Worm (Caenorhabditis elegans) whole organism, late embryonic: ENCODE measurements around the gene dep-1.

Source experiments
- C08G9.2 ChIP-seq: sonication (generic microtip); optimal IDR thresholded peaks from 2 replicates; lab custom pipeline; 2016; ENCODE audit warnings: mild to moderate bottlenecking, missing genetic modification characterization, moderate library complexity, missing compliant biosample characterization
- C38D4.7 ChIP-seq: fragments of 200-800 bp; sonication (Bioruptor generic); optimal IDR thresholded peaks from 2 replicates; lab custom pipeline; 2018; ENCODE audit warnings: mild to moderate bottlenecking, missing genetic modification characterization, moderate library complexity, missing compliant biosample characterization
- F13H6.1 ChIP-seq: sonication (generic microtip); optimal IDR thresholded peaks from 2 replicates; lab custom pipeline; 2016; ENCODE audit warnings: missing genetic modification characterization, missing compliant biosample characterization
- K09A11.1 ChIP-seq: sonication (generic microtip); optimal IDR thresholded peaks from 2 replicates; lab custom pipeline; 2017; ENCODE audit warnings: antibody characterized with exemption, mild to moderate bottlenecking, missing genetic modification characterization, missing compliant biosample characterization; ENCODE audit not compliant: insufficient read depth
- ceh-14 ChIP-seq: sonication (generic microtip); optimal IDR thresholded peaks from 2 replicates; lab custom pipeline; 2016; ENCODE audit warnings: missing genotype, missing genetic modification characterization, missing compliant biosample characterization
- ceh-18 ChIP-seq: sonication (generic microtip); optimal IDR thresholded peaks from 2 replicates; lab custom pipeline; 2016; ENCODE audit warnings: missing genetic modification characterization, missing compliant biosample characterization
- ceh-19 ChIP-seq: fragments of 200-800 bp; sonication (Bioruptor generic); optimal IDR thresholded peaks from 2 replicates; lab custom pipeline; 2018; ENCODE audit warnings: mild to moderate bottlenecking, missing genetic modification characterization, missing compliant biosample characterization
- ceh-2 ChIP-seq: sonication (generic microtip); optimal IDR thresholded peaks from 2 replicates; lab custom pipeline; 2016; ENCODE audit warnings: missing genotype, missing genetic modification characterization, missing compliant biosample characterization
- ceh-22 ChIP-seq: sonication (generic microtip); optimal IDR thresholded peaks from 2 replicates; lab custom pipeline; 2017; ENCODE audit warnings: missing biosample characterization, missing genetic modification characterization
- ceh-30 ChIP-seq: fragments of 150-350 bp; optimal IDR thresholded peaks from 2 replicates; lab custom pipeline; 2014; ENCODE audit warnings: missing biosample characterization, missing genetic modification characterization
- ceh-45 ChIP-seq: fragments of 200-800 bp; sonication (Bioruptor generic); IDR thresholded peaks from 2 replicates; pipeline ENCODE4 v1.3.6; 2022; ENCODE audit warnings: missing genetic modification reagents, missing genetic modification characterization, missing compliant biosample characterization
- ceh-48 ChIP-seq: sonication (generic microtip); optimal IDR thresholded peaks from 2 replicates; lab custom pipeline; 2016; ENCODE audit warnings: missing genetic modification characterization, inconsistent platforms, missing compliant biosample characterization
- ceh-6 ChIP-seq: fragments of 200-800 bp; sonication (Bioruptor generic); optimal IDR thresholded peaks from 2 replicates; lab custom pipeline; 2018; ENCODE audit warnings: mild to moderate bottlenecking, missing genetic modification characterization, missing compliant biosample characterization
- ceh-9 ChIP-seq: sonication (generic microtip); optimal IDR thresholded peaks from 2 replicates; lab custom pipeline; 2016; ENCODE audit warnings: mild to moderate bottlenecking, missing genetic modification characterization, inconsistent platforms, missing compliant biosample characterization
- che-1 ChIP-seq: sonication (generic microtip); optimal IDR thresholded peaks from 2 replicates; lab custom pipeline; 2016; ENCODE audit warnings: mild to moderate bottlenecking, missing genetic modification characterization, missing compliant biosample characterization
- dmd-4 ChIP-seq: sonication (generic microtip); optimal IDR thresholded peaks from 2 replicates; lab custom pipeline; 2016; ENCODE audit warnings: borderline replicate concordance, missing genetic modification characterization, missing compliant biosample characterization
- eyg-1 ChIP-seq: sonication (generic microtip); optimal IDR thresholded peaks from 2 replicates; lab custom pipeline; 2016; ENCODE audit warnings: missing genotype, missing genetic modification characterization, missing compliant biosample characterization
- fkh-10 ChIP-seq: fragments of 150-350 bp; optimal IDR thresholded peaks from 2 replicates; lab custom pipeline; 2014; ENCODE audit warnings: missing biosample characterization, missing genetic modification reagents, missing genetic modification characterization
- hlh-13 ChIP-seq: fragments of 200-800 bp; sonication (Bioruptor generic); optimal IDR thresholded peaks from 2 replicates; lab custom pipeline; 2018; ENCODE audit warnings: mild to moderate bottlenecking, missing genetic modification characterization, missing compliant biosample characterization
- hlh-30 ChIP-seq: sonication (generic microtip); optimal IDR thresholded peaks from 2 replicates; lab custom pipeline; 2017; ENCODE audit warnings: antibody characterized with exemption, missing genetic modification characterization, missing compliant biosample characterization; ENCODE audit not compliant: insufficient read depth
- hlh-6 ChIP-seq: sonication (generic microtip); optimal IDR thresholded peaks from 2 replicates; lab custom pipeline; 2016; ENCODE audit warnings: missing genotype, missing genetic modification characterization, missing compliant biosample characterization
- lim-6 ChIP-seq: sonication (generic microtip); optimal IDR thresholded peaks from 2 replicates; lab custom pipeline; 2016; ENCODE audit warnings: missing genetic modification characterization, missing compliant biosample characterization
- madf-2 ChIP-seq: sonication (generic microtip); optimal IDR thresholded peaks from 2 replicates; lab custom pipeline; 2017; ENCODE audit warnings: missing genetic modification characterization, missing compliant biosample characterization
- mec-3 ChIP-seq: sonication (generic microtip); optimal IDR thresholded peaks from 2 replicates; lab custom pipeline; 2016; ENCODE audit warnings: borderline replicate concordance, missing genetic modification characterization, missing compliant biosample characterization
- nhr-232 ChIP-seq: sonication (generic microtip); optimal IDR thresholded peaks from 2 replicates; lab custom pipeline; 2016; ENCODE audit warnings: missing genetic modification characterization, missing compliant biosample characterization
- odd-2 ChIP-seq: sonication (generic microtip); optimal IDR thresholded peaks from 2 replicates; lab custom pipeline; 2017; ENCODE audit warnings: antibody characterized with exemption, mild to moderate bottlenecking, missing genetic modification characterization, missing compliant biosample characterization
- pha-2 ChIP-seq: sonication (generic microtip); optimal IDR thresholded peaks from 2 replicates; lab custom pipeline; 2017; ENCODE audit warnings: mild to moderate bottlenecking, missing genetic modification characterization, missing compliant biosample characterization
- pqm-1 ChIP-seq: sonication (generic microtip); optimal IDR thresholded peaks from 2 replicates; lab custom pipeline; 2016; ENCODE audit warnings: missing genetic modification characterization, missing compliant biosample characterization
- ref-2 ChIP-seq: sonication (generic microtip); optimal IDR thresholded peaks from 2 replicates; lab custom pipeline; 2016; ENCODE audit warnings: missing genetic modification characterization, missing compliant biosample characterization
- sox-2 ChIP-seq: fragments of 200-800 bp; sonication (Bioruptor generic); IDR thresholded peaks from 2 replicates; pipeline ENCODE4 v1.3.6; 2022; ENCODE audit warnings: missing genetic modification reagents, missing genetic modification characterization, missing compliant biosample characterization
- tbx-7 ChIP-seq: sonication (generic microtip); optimal IDR thresholded peaks from 2 replicates; lab custom pipeline; 2016; ENCODE audit warnings: missing genotype, missing genetic modification characterization, missing compliant biosample characterization
- unc-3 ChIP-seq, 2 experiments: fragments of 200-800 bp in 1 of 2; sonication (Bioruptor generic) in 1 of 2; sonication (generic microtip) in 1 of 2; conservative IDR thresholded peaks in 1 of 2; optimal IDR thresholded peaks in 1 of 2; 2 replicates each; pipeline versions ENCODE4 v1.3.6 to Lab custom; 2016 to 2022; ENCODE audit warnings: missing compliant biosample characterization in 2 of 2, missing genetic modification characterization in 2 of 2, missing genetic modification reagents in 1 of 2
- unc-42 ChIP-seq: sonication (generic microtip); optimal IDR thresholded peaks from 2 replicates; lab custom pipeline; 2016; ENCODE audit warnings: missing genotype, missing genetic modification characterization, missing compliant biosample characterization
- unc-55 ChIP-seq: sonication (generic microtip); optimal IDR thresholded peaks from 2 replicates; lab custom pipeline; 2017; ENCODE audit warnings: missing biosample characterization, missing genetic modification reagents, missing genetic modification characterization
- unc-86 ChIP-seq: sonication (generic microtip); optimal IDR thresholded peaks from 2 replicates; lab custom pipeline; 2016; ENCODE audit warnings: missing genetic modification characterization, missing compliant biosample characterization

dep-1 gene

DNA sequence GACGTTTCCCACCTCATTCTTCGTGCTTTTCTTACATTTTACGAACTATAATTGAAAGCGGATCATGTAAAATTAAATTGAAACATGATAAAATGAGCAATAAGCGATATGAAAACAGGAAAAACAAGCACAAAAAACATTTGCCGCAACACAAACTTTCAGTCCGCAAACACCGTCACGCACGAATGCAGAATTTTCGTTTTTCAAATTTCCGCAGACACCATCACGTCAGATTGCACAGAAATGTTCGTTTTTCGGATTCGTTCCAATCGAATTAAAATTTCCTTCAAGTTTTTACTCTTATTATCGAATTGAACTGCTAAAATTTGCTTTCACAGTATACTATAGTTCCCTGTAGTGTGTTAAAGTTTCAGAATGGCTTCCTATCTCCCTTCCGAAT is 35.0 kb upstream of the dep-1 start, which contains the start of gene chmp-7 (continued):
- peak; percentile 55 for TF ChIP-seq ceh-18 (tag; lab: Kevin White, UChicago)
- peak; percentile 0 for TF ChIP-seq ceh-2 (tag; lab: Kevin White, UChicago)
- no peak for TF ChIP-seq odd-2 (tag; lab: Kevin White, UChicago)
- no peak for TF ChIP-seq unc-3 (GFP tag; conservative IDR thresholded peaks at IDR 0.05; lab: Robert Waterston, UW)
- peak; percentile 9 for TF ChIP-seq unc-3 (tag; optimal IDR thresholded peaks at IDR 0.05; lab: Kevin White, UChicago)
- TF ChIP-seq madf-2 = peak; percentile 52
- TF ChIP-seq ceh-45 (GFP tag; lab: Robert Waterston, UW) = peak; percentile 49; the same call in 1 of the 2 replicates
- peak; percentile 42 for TF ChIP-seq unc-86
- peak; percentile 9 for TF ChIP-seq ceh-19 (GFP tag; lab: Kevin White, UChicago)
- TF ChIP-seq unc-55 (GFP tag; lab: Kevin White, UChicago) = peak; percentile 87

DNA sequence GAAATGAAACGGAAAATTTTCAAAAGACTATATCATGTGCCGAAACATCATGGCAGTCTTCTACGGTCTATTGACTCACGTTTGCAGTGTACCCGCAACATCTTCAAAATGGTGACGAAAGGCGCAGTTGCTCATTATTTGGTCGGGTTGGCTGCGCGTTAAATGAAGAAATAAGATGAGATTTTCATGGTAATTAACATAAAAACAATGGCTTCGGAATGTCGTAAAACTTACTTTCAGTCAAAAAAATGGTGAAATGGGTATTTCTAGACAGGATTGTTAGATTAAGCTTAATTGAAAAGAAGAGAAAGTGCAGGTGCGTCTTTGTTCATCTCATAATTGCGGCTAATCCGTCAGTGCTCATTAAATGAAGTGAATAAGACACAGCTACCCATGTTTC is 34.0 kb upstream of the dep-1 start, which contains the start of gene T24B8.7:
TSS of gene T24B8.7 (minus strand) at position 101 of the 400 bp plus-strand sequence.
- TF ChIP-seq C08G9.2 (tag; lab: Kevin White, UChicago) (no peak), ceh-6 (no peak), dmd-4 (tag; lab: Kevin White, UChicago) (no peak), hlh-6 (tag; lab: Kevin White, UChicago) (no peak), eyg-1 (tag; lab: Kevin White, UChicago) (no peak), pha-2 (tag; lab: Kevin White, UChicago) (no peak), nhr-232 (tag; lab: Kevin White, UChicago) (no peak), unc-55 (GFP tag; lab: Kevin White, UChicago) (no peak), lim-6 (tag; lab: Kevin White, UChicago) (no peak), che-1 (tag; lab: Kevin White, UChicago) (no peak), pqm-1 (no peak), ceh-22 (no peak), ceh-48 (tag; lab: Kevin White, UChicago) (no peak), ceh-14 (tag; lab: Kevin White, UChicago) (no peak), fkh-10 (GFP tag; lab: Kevin White, UChicago) (no peak), ref-2 (tag; lab: Kevin White, UChicago) (no peak), hlh-13 (GFP tag; lab: Kevin White, UChicago) (no peak), C38D4.7 (GFP tag; lab: Kevin White, UChicago) (no peak), hlh-30 (tag; lab: Kevin White, UChicago) (no peak)

DNA sequence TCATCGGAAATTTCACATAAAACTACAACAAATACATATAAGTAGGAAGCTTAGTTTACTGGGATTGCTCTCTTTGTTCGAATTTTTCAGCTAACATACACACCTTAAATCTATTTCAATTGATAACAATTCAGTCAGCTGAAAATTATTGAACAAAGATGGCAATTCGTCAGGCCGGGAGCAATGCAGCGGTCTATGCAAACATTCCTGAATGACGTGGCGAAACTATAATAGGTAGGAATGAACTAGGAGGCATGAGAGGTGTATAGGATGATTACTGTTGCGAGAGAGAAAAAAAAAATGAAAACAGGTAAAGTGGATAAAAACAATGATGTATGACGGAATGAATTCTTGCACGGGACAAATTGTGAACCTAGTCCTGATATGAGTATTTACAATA is 22.5 kb upstream of the dep-1 start:
- TF ChIP-seq unc-42 (tag; lab: Kevin White, UChicago) = no peak
- no peak for TF ChIP-seq hlh-6 (tag; lab: Kevin White, UChicago)
- TF ChIP-seq nhr-232 (tag; lab: Kevin White, UChicago) = no peak

DNA sequence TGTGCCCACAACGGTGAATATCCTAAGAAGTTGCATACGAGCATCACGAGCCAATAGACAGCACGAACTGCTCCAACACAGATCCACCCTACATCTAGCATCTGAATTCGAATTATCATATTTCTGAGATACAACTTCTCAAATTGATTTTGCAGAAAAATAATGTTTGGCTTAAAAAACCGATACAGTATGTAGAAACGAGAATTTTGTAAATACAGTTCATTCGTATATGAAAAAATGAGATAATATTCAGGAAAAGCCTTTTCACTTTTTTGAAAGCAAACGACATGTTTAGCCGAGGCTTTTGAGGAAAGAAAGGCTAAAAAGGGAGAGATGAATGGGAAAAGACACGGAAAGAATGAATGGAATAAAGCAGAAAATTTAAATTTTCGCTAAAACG is 21.7 kb upstream of the dep-1 start, which contains the start of gene F37B12.3:
TSS of gene F37B12.3 (minus strand) at position 101 of the 400 bp plus-strand sequence.
- TF ChIP-seq hlh-30 (tag; lab: Kevin White, UChicago) (no peak), tbx-7 (tag; lab: Kevin White, UChicago) (no peak), ceh-9 (tag; lab: Kevin White, UChicago) (no peak), ref-2 (tag; lab: Kevin White, UChicago) (no peak), nhr-232 (tag; lab: Kevin White, UChicago) (no peak), mec-3 (no peak), ceh-30 (no peak), K09A11.1 (tag; lab: Kevin White, UChicago) (no peak), lim-6 (tag; lab: Kevin White, UChicago) (no peak)

DNA sequence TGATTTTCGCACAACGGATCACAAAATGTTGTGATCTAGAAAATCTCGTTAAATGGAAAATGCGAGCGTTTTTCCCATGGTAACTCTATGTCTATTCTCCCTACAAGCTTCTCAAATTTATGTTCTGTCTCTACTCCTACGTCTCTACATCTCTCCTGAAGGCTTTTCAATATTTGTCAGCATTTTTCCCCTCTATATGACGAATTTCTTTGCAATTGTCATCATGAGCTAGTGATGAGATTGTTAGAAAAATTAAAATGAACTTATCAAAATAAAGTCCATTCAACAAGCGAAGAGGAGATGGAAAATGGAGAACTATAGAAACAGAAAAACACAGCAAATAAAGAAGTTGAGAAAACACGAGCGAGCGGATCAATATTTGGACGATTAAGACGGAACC is 19.1 kb upstream of the dep-1 start:
- TF ChIP-seq sox-2 (GFP tag; lab: Robert Waterston, UW) (no peak), F13H6.1 (tag; lab: Kevin White, UChicago) (no peak)
